Fruit fly (Drosophila melanogaster) whole organism, embryonic: ENCODE data around the gene Tnpo.

Experiments
- B-H2 ChIP-seq: fragments of 200-800 bp; sonication (Bioruptor generic); optimal IDR thresholded peaks from 2 replicates; lab custom pipeline; 2018; ENCODE audit warnings: missing biosample characterization, mild to moderate bottlenecking, missing genetic modification characterization
- CG11247 ChIP-seq: fragments of 200-800 bp; sonication (Bioruptor generic); IDR thresholded peaks from 2 replicates; pipeline ENCODE4 v1.3.6; 2022; ENCODE audit warnings: missing biosample characterization, missing genetic modification characterization
- CG11723 ChIP-seq: fragments of 200-800 bp; sonication (Bioruptor generic); optimal IDR thresholded peaks from 2 replicates; lab custom pipeline; 2017; ENCODE audit warnings: missing biosample characterization, mild to moderate bottlenecking, missing genetic modification characterization
- CG12391 ChIP-seq: fragments of 200-800 bp; sonication (Bioruptor generic); optimal IDR thresholded peaks from 3 replicates; lab custom pipeline; 2018; ENCODE audit warnings: missing biosample characterization, mild to moderate bottlenecking, missing genetic modification characterization, moderate library complexity
- CG14014 ChIP-seq: fragments of 200-800 bp; sonication (Bioruptor generic); IDR thresholded peaks from 2 replicates; pipeline ENCODE4 v1.3.6; 2022; ENCODE audit warnings: missing biosample characterization, missing genetic modification characterization
- CG14441 ChIP-seq: fragments of 200-800 bp; sonication (Bioruptor generic); IDR thresholded peaks from 2 replicates; pipeline ENCODE4 v1.3.6; 2022; ENCODE audit warnings: missing biosample characterization, missing genetic modification characterization
- CG14710 ChIP-seq: fragments of 200-800 bp; sonication (Bioruptor generic); optimal IDR thresholded peaks from 3 replicates; lab custom pipeline; 2019; ENCODE audit warnings: missing biosample characterization, mild to moderate bottlenecking, missing genetic modification characterization, moderate library complexity
- CG17385 ChIP-seq: fragments of 200-800 bp; sonication (Bioruptor generic); optimal IDR thresholded peaks from 3 replicates; lab custom pipeline; 2018; ENCODE audit warnings: missing biosample characterization, mild to moderate bottlenecking, missing genetic modification characterization
- CG18262 ChIP-seq: fragments of 200-800 bp; optimal IDR thresholded peaks from 3 replicates; lab custom pipeline; 2019; ENCODE audit warnings: missing biosample characterization, mild to moderate bottlenecking, missing genetic modification characterization, moderate library complexity
- CG18476 ChIP-seq: fragments of 200-800 bp; sonication (Bioruptor generic); optimal IDR thresholded peaks from 2 replicates; lab custom pipeline; 2016; ENCODE audit warnings: missing biosample characterization, mild to moderate bottlenecking, missing genetic modification characterization
- CG2678 ChIP-seq: fragments of 200-800 bp; sonication (Bioruptor generic); optimal IDR thresholded peaks from 3 replicates; lab custom pipeline; 2019; ENCODE audit warnings: missing biosample characterization, mild to moderate bottlenecking, missing genetic modification characterization, moderate library complexity
- CG3407 ChIP-seq: fragments of 200-800 bp; sonication (Bioruptor generic); optimal IDR thresholded peaks from 2 replicates; lab custom pipeline; 2018; ENCODE audit warnings: missing biosample characterization, mild to moderate bottlenecking, missing genetic modification characterization
- CG8281 ChIP-seq: fragments of 200-800 bp; sonication (Bioruptor generic); optimal IDR thresholded peaks from 2 replicates; lab custom pipeline; 2018; ENCODE audit warnings: missing biosample characterization, mild to moderate bottlenecking, missing genetic modification characterization, moderate library complexity
- CG9817 ChIP-seq: fragments of 200-800 bp; sonication (Bioruptor generic); optimal IDR thresholded peaks from 2 replicates; lab custom pipeline; 2018; ENCODE audit warnings: missing biosample characterization, mild to moderate bottlenecking, missing genetic modification characterization, moderate library complexity
- D19A ChIP-seq: fragments of 200-800 bp; optimal IDR thresholded peaks from 3 replicates; lab custom pipeline; 2019; ENCODE audit warnings: missing biosample characterization, mild to moderate bottlenecking, missing genetic modification characterization, moderate library complexity
- D19B ChIP-seq: fragments of 200-800 bp; sonication (Bioruptor generic); optimal IDR thresholded peaks from 2 replicates; lab custom pipeline; 2017; ENCODE audit warnings: missing biosample characterization, mild to moderate bottlenecking, missing genetic modification characterization
- Dll ChIP-seq: fragments of 200-800 bp; sonication (Bioruptor generic); IDR thresholded peaks from 4 replicates; pipeline ENCODE4 v1.3.6; 2022; ENCODE audit warnings: missing biosample characterization, missing genetic modification characterization; ENCODE audit not compliant: partially characterized antibody
- Eip74EF ChIP-seq, 2 experiments: fragments of 200-800 bp in 1 of 2; fragments of >200 bp in 1 of 2; sonication (Bioruptor generic) in 1 of 2; optimal IDR thresholded peaks; 2 replicates each; lab custom pipeline; 2017 to 2019; ENCODE audit warnings: missing biosample characterization in 2 of 2, missing genetic modification characterization in 2 of 2, mild to moderate bottlenecking in 1 of 2, moderate library complexity in 1 of 2
- Fer3 ChIP-seq: fragments of 200-800 bp; sonication (Bioruptor generic); optimal IDR thresholded peaks from 2 replicates; lab custom pipeline; 2018; ENCODE audit warnings: missing biosample characterization, mild to moderate bottlenecking, missing genetic modification characterization, moderate library complexity
- H2.0 ChIP-seq: fragments of 200-800 bp; sonication (Bioruptor generic); IDR thresholded peaks from 2 replicates; pipeline ENCODE4 v1.3.6; 2022; ENCODE audit warnings: missing biosample characterization, missing genetic modification characterization
- HLHmδ ChIP-seq: fragments of 200-800 bp; sonication (Bioruptor generic); optimal IDR thresholded peaks from 2 replicates; lab custom pipeline; 2018; ENCODE audit warnings: missing biosample characterization, mild to moderate bottlenecking, missing genetic modification characterization, moderate library complexity
- Hr3 ChIP-seq: fragments of 200-800 bp; sonication (Bioruptor generic); optimal IDR thresholded peaks from 3 replicates; lab custom pipeline; 2016; ENCODE audit warnings: missing biosample characterization, missing genetic modification characterization
- Hr78 ChIP-seq, 2 experiments: fragments of 200-800 bp in 1 of 2; fragments of >200 bp in 1 of 2; sonication (Bioruptor generic) in 1 of 2; optimal IDR thresholded peaks; 2 replicates each; lab custom pipeline; 2017 to 2019; ENCODE audit warnings: missing biosample characterization in 2 of 2, missing genetic modification characterization in 2 of 2, mild to moderate bottlenecking in 1 of 2, moderate library complexity in 1 of 2
- Lhr ChIP-seq: fragments of 200-800 bp; sonication (Bioruptor generic); optimal IDR thresholded peaks from 3 replicates; lab custom pipeline; 2017; ENCODE audit warnings: mild to moderate bottlenecking, missing biosample characterization, missing genetic modification reagents, missing genetic modification characterization
- Pdp1 ChIP-seq, 2 experiments: fragments of 200-800 bp; sonication (Bioruptor generic); optimal IDR thresholded peaks; 3 replicates each; lab custom pipeline; 2016; ENCODE audit warnings: missing biosample characterization in 2 of 2, missing genetic modification characterization in 2 of 2, mild to moderate bottlenecking in 1 of 2, moderate library complexity in 1 of 2
- Ptx1 ChIP-seq: fragments of 200-800 bp; sonication (Bioruptor generic); IDR thresholded peaks from 2 replicates; pipeline ENCODE4 v1.3.6; 2022; ENCODE audit warnings: missing biosample characterization, missing genetic modification characterization
- amos ChIP-seq: fragments of 200-800 bp; sonication (Bioruptor generic); IDR thresholded peaks from 2 replicates; pipeline ENCODE4 v1.3.6; 2022; ENCODE audit warnings: missing biosample characterization, missing genetic modification characterization; ENCODE audit not compliant: partially characterized antibody
- dpn ChIP-seq, 2 experiments: fragments of 200-800 bp; sonication (Bioruptor generic); optimal IDR thresholded peaks; 3 replicates each; lab custom pipeline; 2016; ENCODE audit warnings: missing biosample characterization in 2 of 2, missing genetic modification characterization in 2 of 2
- eve ChIP-seq, 2 experiments: fragments of >200 bp; optimal IDR thresholded peaks; 2 replicates each; lab custom pipeline; 2017; ENCODE audit warnings: missing biosample characterization in 2 of 2, missing genetic modification characterization in 2 of 2
- ewg ChIP-seq: fragments of 200-800 bp; sonication (Bioruptor generic); optimal IDR thresholded peaks from 3 replicates; lab custom pipeline; 2017; ENCODE audit warnings: mild to moderate bottlenecking, missing biosample characterization, missing genetic modification reagents, missing genetic modification characterization
- fru ChIP-seq: fragments of >200 bp; optimal IDR thresholded peaks from 2 replicates; lab custom pipeline; 2017
- grau ChIP-seq: fragments of 200-800 bp; optimal IDR thresholded peaks from 3 replicates; lab custom pipeline; 2019; ENCODE audit warnings: missing biosample characterization, mild to moderate bottlenecking, missing genetic modification characterization, moderate library complexity
- hkb ChIP-seq, 2 experiments: fragments of 200-800 bp in 1 of 2; fragments of >200 bp in 1 of 2; sonication (Bioruptor generic) in 1 of 2; IDR thresholded peaks in 1 of 2; optimal IDR thresholded peaks in 1 of 2; 2 replicates each; pipeline versions ENCODE4 v1.3.6 to Lab custom; 2017 to 2022; ENCODE audit warnings: missing biosample characterization in 1 of 2, missing genetic modification characterization in 1 of 2
- jing ChIP-seq: fragments of 200-800 bp; sonication (Bioruptor generic); optimal IDR thresholded peaks from 2 replicates; lab custom pipeline; 2018; ENCODE audit warnings: missing biosample characterization, mild to moderate bottlenecking, missing genetic modification characterization
- mirr ChIP-seq: fragments of 200-800 bp; sonication (Bioruptor generic); optimal IDR thresholded peaks from 3 replicates; lab custom pipeline; 2018; ENCODE audit warnings: missing biosample characterization, mild to moderate bottlenecking, missing genetic modification characterization
- nerfin-1 ChIP-seq: fragments of 200-800 bp; sonication (Bioruptor generic); optimal IDR thresholded peaks from 3 replicates; lab custom pipeline; 2019; ENCODE audit warnings: missing biosample characterization, mild to moderate bottlenecking, missing genetic modification characterization, moderate library complexity
- otp ChIP-seq: fragments of 200-800 bp; sonication (Bioruptor generic); IDR thresholded peaks from 3 replicates; pipeline ENCODE4, ENCODE4 v1.3.6; 2022; ENCODE audit warnings: missing biosample characterization, missing genetic modification characterization
- pho ChIP-seq: fragments of 200-800 bp; sonication (Bioruptor generic); optimal IDR thresholded peaks from 2 replicates; lab custom pipeline; 2016; ENCODE audit warnings: missing biosample characterization, missing genetic modification characterization
- phol ChIP-seq: fragments of 200-800 bp; sonication (Bioruptor generic); optimal IDR thresholded peaks from 3 replicates; lab custom pipeline; 2018; ENCODE audit warnings: missing biosample characterization, mild to moderate bottlenecking, missing genetic modification characterization, moderate library complexity
- run ChIP-seq: fragments of 200-800 bp; sonication (Bioruptor generic); optimal IDR thresholded peaks from 3 replicates; lab custom pipeline; 2018; ENCODE audit warnings: missing biosample characterization, mild to moderate bottlenecking, missing genetic modification characterization
- sc ChIP-seq, 3 experiments: fragments of >200 bp in 2 of 3; fragments of 200-800 bp in 1 of 3; sonication (Bioruptor generic) in 1 of 3; optimal IDR thresholded peaks; 2 replicates in 2 of 3; 3 replicates in 1 of 3; lab custom pipeline; 2017; ENCODE audit warnings: mild to moderate bottlenecking in 1 of 3, missing biosample characterization in 1 of 3, missing genetic modification characterization in 1 of 3, missing genetic modification reagents in 1 of 3
- sob ChIP-seq: fragments of 200-800 bp; sonication (Bioruptor generic); IDR thresholded peaks from 2 replicates; pipeline ENCODE4 v1.3.6; 2022; ENCODE audit warnings: missing biosample characterization, missing genetic modification characterization
- stc ChIP-seq: fragments of 200-800 bp; sonication (Bioruptor generic); IDR thresholded peaks from 2 replicates; pipeline ENCODE4 v1.3.6; 2022; ENCODE audit warnings: missing biosample characterization, missing genetic modification characterization
- tio ChIP-seq: fragments of 200-800 bp; sonication (Bioruptor generic); optimal IDR thresholded peaks from 2 replicates; lab custom pipeline; 2017; ENCODE audit warnings: missing biosample characterization, missing genetic modification characterization, inconsistent platforms
- trem ChIP-seq: fragments of 200-800 bp; optimal IDR thresholded peaks from 3 replicates; lab custom pipeline; 2019; ENCODE audit warnings: missing biosample characterization, mild to moderate bottlenecking, missing genetic modification characterization, moderate library complexity
- ttk ChIP-seq: fragments of 200-800 bp; sonication (Bioruptor generic); IDR thresholded peaks from 2 replicates; pipeline ENCODE4 v2.1.2; 2022; ENCODE audit warnings: missing biosample characterization, missing genetic modification characterization
- zfh1 ChIP-seq: fragments of 200-800 bp; sonication (Bioruptor generic); IDR thresholded peaks from 3 replicates; pipeline ENCODE4 v1.3.6; 2022; ENCODE audit warnings: missing biosample characterization, missing genetic modification characterization

Gene Tnpo

dm6 chr3L:6157327-6158032, 35.8 kb upstream of the Tnpo start, which contains the start of gene CG13297 (continued):
- TF ChIP-seq ttk (peak; percentile 39; the same call in 1 of the 2 replicates), D19A (tag; lab: Kevin White, UChicago) (peak; percentile 80), Pdp1 (GFP tag; optimal IDR thresholded peaks at IDR 0.05; lab: Kevin White, UChicago) (peak in 1 of 2 experiments; percentile 2), mirr (no peak), Dll (GFP tag; lab: Robert Waterston, UW) (no peak), CG18476 (GFP tag; lab: Kevin White, UChicago) (peak; percentile 32), Eip74EF (GFP tag; optimal IDR thresholded peaks at IDR 0.05; lab: Kevin White, UChicago) (peak in 1 of 2 experiments; percentile 72), H2.0 (no peak), amos (GFP tag; lab: Robert Waterston, UW) (no peak), ewg (GFP tag; lab: Kevin White, UChicago) (peak; percentile 21), CG2678 (peak; percentile 79), CG14710 (tag; lab: Kevin White, UChicago) (peak; percentile 8), jing (peak; percentile 38), pho (GFP tag; lab: Kevin White, UChicago) (no peak), tio (GFP tag; lab: Kevin White, UChicago) (peak; percentile 32), HLHmδ (GFP tag; lab: Kevin White, UChicago) (no peak), nerfin-1 (tag; lab: Kevin White, UChicago) (peak; percentile 64), CG18262 (peak; percentile 73), CG17385 (GFP tag; lab: Kevin White, UChicago) (peak; percentile 20), sob (GFP tag; lab: Robert Waterston, UW) (peak; percentile 40; the same call in 1 of the 2 replicates), CG3407 (no peak), Lhr (GFP tag; lab: Kevin White, UChicago) (no peak), eve (GFP tag; optimal IDR thresholded peaks at IDR 0.05; lab: Kevin White, UChicago) (peak in 1 of 2 experiments; percentile 48), phol (peak; percentile 75), dpn (GFP tag; optimal IDR thresholded peaks at IDR 0.05; lab: Kevin White, UChicago) (peak in 1 of 2 experiments; percentile 10), trem (tag; lab: Kevin White, UChicago) (peak; percentile 33), B-H2 (GFP tag; lab: Kevin White, UChicago) (no peak), hkb (optimal IDR thresholded peaks at IDR 0.05; lab: Kevin White, UChicago) (no peak), hkb (GFP tag; IDR thresholded peaks at IDR 0.05; lab: Robert Waterston, UW) (peak; percentile 65; the same call in 1 of the 2 replicates), D19B (GFP tag; lab: Kevin White, UChicago) (peak; percentile 30), stc (peak; percentile 53; the same call in 1 of the 2 replicates), Ptx1 (peak; percentile 81), Hr3 (peak; percentile 10), fru (lab: Kevin White, UChicago) (no peak), otp (GFP tag; lab: Robert Waterston, UW) (no peak), CG9817 (tag; lab: Kevin White, UChicago) (peak; percentile 38), run (tag; lab: Kevin White, UChicago) (peak; percentile 60), zfh1 (GFP tag; lab: Robert Waterston, UW) (0 out of 3 replicates have a peak, but pooled peaks have one; percentile 32), CG12391 (tag; lab: Kevin White, UChicago) (peak; percentile 44), CG14014 (GFP tag; lab: Robert Waterston, UW) (peak; percentile 25; the same call in 1 of the 2 replicates), Fer3 (peak; percentile 35), CG14441 (peak; percentile 60), CG11723 (GFP tag; lab: Kevin White, UChicago) (peak; percentile 25), sc (optimal IDR thresholded peaks at IDR 0.05; lab: Kevin White, UChicago) (no peak), sc (GFP tag; optimal IDR thresholded peaks at IDR 0.05; lab: Kevin White, UChicago) (no peak), CG8281 (peak; percentile 27), grau (peak; percentile 57), Hr78 (GFP tag; optimal IDR thresholded peaks at IDR 0.05; lab: Kevin White, UChicago) (peak in 1 of 2 experiments; percentile 76), CG11247 (GFP tag; lab: Robert Waterston, UW) (no peak)
